Worm (Caenorhabditis elegans): ENCODE measurements around the gene nhr-101.

- no peak for TF ChIP-seq klf-2 (GFP tag; conservative IDR thresholded peaks at IDR 0.05)
- TF ChIP-seq ztf-29 (GFP tag; IDR thresholded peaks at IDR 0.05) = no peak
- TF ChIP-seq med-1 (GFP tag; optimal IDR thresholded peaks at IDR 0.05; ENCODE audit: insufficient read depth) = no peak
- no peak for TF ChIP-seq flt-1 (GFP tag; IDR thresholded peaks at IDR 0.05)
Measured at ce11 chrV:11606424-11606823, 36.1 kb downstream of the nhr-101 start, which contains the start of gene idpp-16.
